Fruit fly (Drosophila melanogaster) Kc167 (cell line): Measurements from ENCODE around the gene Imp.

ENCODE experiments used
- Myc ChIP-seq: fragments of >200 bp; optimal IDR thresholded peaks from 2 replicates; lab custom pipeline; 2017; ENCODE audit warnings: missing external identifiers
- Sin3A ChIP-seq: fragments of >200 bp; optimal IDR thresholded peaks from 2 replicates; lab custom pipeline; 2018; ENCODE audit warnings: missing external identifiers
- h ChIP-seq: fragments of >200 bp; optimal IDR thresholded peaks from 3 replicates; lab custom pipeline; 2018; ENCODE audit warnings: missing external identifiers
- insv ChIP-seq: fragments of >200 bp; optimal IDR thresholded peaks from 3 replicates; lab custom pipeline; 2018; ENCODE audit warnings: missing external identifiers
- psq ChIP-seq: fragments of >200 bp; optimal IDR thresholded peaks from 2 replicates; lab custom pipeline; 2017; ENCODE audit warnings: missing external identifiers
- ttk ChIP-seq: sonication (Bioruptor generic); optimal IDR thresholded peaks from 2 replicates; lab custom pipeline; 2017; ENCODE audit warnings: missing external identifiers

The Imp gene

dm6 chrX:10789279-10789678 is 34.8 kb downstream of the Imp start:
- TF ChIP-seq Sin3A (lab: Kevin White, UChicago): no peak
- TF ChIP-seq Myc: no peak
- TF ChIP-seq ttk (lab: Kevin White, UChicago): no peak
- TF ChIP-seq psq (lab: Kevin White, UChicago): no peak
- TF ChIP-seq insv (lab: Kevin White, UChicago): no peak
- TF ChIP-seq h (lab: Kevin White, UChicago): no peak

dm6 chrX:10787352-10787751 is 36.7 kb downstream of the Imp start:
- TF ChIP-seq ttk (lab: Kevin White, UChicago) (no peak), psq (lab: Kevin White, UChicago) (no peak), Sin3A (lab: Kevin White, UChicago) (no peak), h (lab: Kevin White, UChicago) (no peak), Myc (no peak), insv (lab: Kevin White, UChicago) (no peak)

- TF ChIP-seq h (lab: Kevin White, UChicago) (no peak), ttk (lab: Kevin White, UChicago) (no peak), insv (lab: Kevin White, UChicago) (no peak), psq (lab: Kevin White, UChicago) (no peak), Myc (no peak), Sin3A (lab: Kevin White, UChicago) (no peak)
Measured at dm6 chrX:10786443-10787097, 37.5 kb downstream of the Imp start, which contains the start of the genes Ant2 and sesB. Ant2 (minus strand) TSS chrX:10786907. sesB (minus strand) TSS chrX:10786958.

- no peak for TF ChIP-seq psq (lab: Kevin White, UChicago)
- no peak for TF ChIP-seq insv (lab: Kevin White, UChicago)
- TF ChIP-seq h (lab: Kevin White, UChicago): no peak
- TF ChIP-seq ttk (lab: Kevin White, UChicago): no peak
- TF ChIP-seq Myc: no peak
- no peak for TF ChIP-seq Sin3A (lab: Kevin White, UChicago)
Measured at dm6 chrX:10785920-10786361, 38.1 kb downstream of the Imp start.

- TF ChIP-seq psq (lab: Kevin White, UChicago) (no peak), insv (lab: Kevin White, UChicago) (no peak), ttk (lab: Kevin White, UChicago) (no peak), Sin3A (lab: Kevin White, UChicago) (no peak), Myc (no peak), h (lab: Kevin White, UChicago) (no peak)
Measured at dm6 chrX:10784812-10785638, 39.1 kb downstream of the Imp start.

dm6 chrX:10784330-10784778 is 39.7 kb downstream of the Imp start:
- TF ChIP-seq ttk (lab: Kevin White, UChicago) (no peak), Sin3A (lab: Kevin White, UChicago) (no peak), psq (lab: Kevin White, UChicago) (no peak), insv (lab: Kevin White, UChicago) (no peak), h (lab: Kevin White, UChicago) (no peak), Myc (no peak)

- TF ChIP-seq h (lab: Kevin White, UChicago) (no peak), insv (lab: Kevin White, UChicago) (no peak), Myc (no peak), ttk (lab: Kevin White, UChicago) (no peak), Sin3A (lab: Kevin White, UChicago) (no peak), psq (lab: Kevin White, UChicago) (no peak)
Measured at dm6 chrX:10783374-10784064, 40.6 kb downstream of the Imp start.

- TF ChIP-seq Sin3A (lab: Kevin White, UChicago) (no peak), h (lab: Kevin White, UChicago) (no peak), ttk (lab: Kevin White, UChicago) (no peak), psq (lab: Kevin White, UChicago) (no peak), Myc (no peak), insv (lab: Kevin White, UChicago) (no peak)
Measured at dm6 chrX:10775690-10776089, 48.4 kb downstream of the Imp start.

- TF ChIP-seq insv (lab: Kevin White, UChicago) (no peak), Myc (no peak), psq (lab: Kevin White, UChicago) (no peak), h (lab: Kevin White, UChicago) (no peak), Sin3A (lab: Kevin White, UChicago) (no peak), ttk (lab: Kevin White, UChicago) (no peak)
Measured at dm6 chrX:10774957-10775682, 49.0 kb downstream of the Imp start.

dm6 chrX:10773562-10773961 is 50.5 kb downstream of the Imp start:
- TF ChIP-seq Myc (no peak), insv (lab: Kevin White, UChicago) (no peak), h (lab: Kevin White, UChicago) (no peak), psq (lab: Kevin White, UChicago) (no peak)
